Worm (Caenorhabditis elegans): Measurements from ENCODE around the gene F55A11.7.

ce11 chrV:11737333-11737732 is 49.9 kb downstream of the F55A11.7 start:
- TF ChIP-seq mdl-1 (tag; optimal IDR thresholded peaks at IDR 0.05): no peak
- no peak for TF ChIP-seq aly-2 (tag; optimal IDR thresholded peaks at IDR 0.05)
- no peak for TF ChIP-seq ceh-9 (tag; optimal IDR thresholded peaks at IDR 0.05)
- TF ChIP-seq ztf-11 (tag; optimal IDR thresholded peaks at IDR 0.05): no peak
- TF ChIP-seq ama-1 (optimal IDR thresholded peaks at IDR 0.05): no peak
- TF ChIP-seq pha-4 (tag; optimal IDR thresholded peaks at IDR 0.05): no peak
- TF ChIP-seq unc-62 (GFP tag; optimal IDR thresholded peaks at IDR 0.05): no peak
- no peak for TF ChIP-seq eor-1 (tag; optimal IDR thresholded peaks at IDR 0.05)
- no peak for TF ChIP-seq nhr-237 (tag; optimal IDR thresholded peaks at IDR 0.05)
- TF ChIP-seq pqm-1 (tag; optimal IDR thresholded peaks at IDR 0.05): no peak
- TF ChIP-seq lsy-12 (tag; optimal IDR thresholded peaks at IDR 0.05): no peak

All from whole organism, L3 larva.